Fruit fly (Drosophila melanogaster) whole organism, embryonic: Measurements from ENCODE around the gene Zyx.

Experiments
- Ada2b ChIP-seq: fragments of 200-800 bp; sonication (Bioruptor generic); IDR thresholded peaks from 2 replicates; pipeline ENCODE4 v1.3.6; 2022; ENCODE audit warnings: missing biosample characterization, missing genetic modification characterization
- Atf3 ChIP-seq: fragments of 200-800 bp; sonication (Bioruptor generic); optimal IDR thresholded peaks from 3 replicates; lab custom pipeline; 2016; ENCODE audit warnings: missing biosample characterization, missing genetic modification characterization
- Bteb2 ChIP-seq: fragments of 200-800 bp; sonication (Bioruptor generic); optimal IDR thresholded peaks from 2 replicates; lab custom pipeline; 2016; ENCODE audit warnings: missing biosample characterization, missing genetic modification characterization
- CG1024 ChIP-seq: fragments of 200-800 bp; sonication (Bioruptor generic); IDR thresholded peaks from 2 replicates; pipeline ENCODE4 v1.3.6; 2022; ENCODE audit warnings: missing biosample characterization, missing genetic modification characterization
- CG10274 ChIP-seq: fragments of 200-800 bp; sonication (Bioruptor generic); optimal IDR thresholded peaks from 3 replicates; lab custom pipeline; 2017; ENCODE audit warnings: missing biosample characterization, mild to moderate bottlenecking, missing genetic modification characterization
- CG10431 ChIP-seq: fragments of 200-800 bp; sonication (Bioruptor generic); optimal IDR thresholded peaks from 3 replicates; lab custom pipeline; 2018; ENCODE audit warnings: missing biosample characterization, mild to moderate bottlenecking, missing genetic modification characterization
- CG11398 ChIP-seq: fragments of 200-800 bp; sonication (Bioruptor generic); optimal IDR thresholded peaks from 2 replicates; lab custom pipeline; 2016; ENCODE audit warnings: missing biosample characterization, missing genetic modification characterization
- CG13123 ChIP-seq: fragments of 200-800 bp; sonication (Bioruptor generic); optimal IDR thresholded peaks from 2 replicates; lab custom pipeline; 2016; ENCODE audit warnings: missing biosample characterization, missing genetic modification characterization
- CG13624 ChIP-seq: fragments of 200-800 bp; sonication (Bioruptor generic); optimal IDR thresholded peaks from 2 replicates; lab custom pipeline; 2016; ENCODE audit warnings: missing biosample characterization, missing genetic modification characterization
- CG13894 ChIP-seq: fragments of 200-800 bp; sonication (Bioruptor generic); optimal IDR thresholded peaks from 3 replicates; lab custom pipeline; 2018; ENCODE audit warnings: missing biosample characterization, mild to moderate bottlenecking, missing genetic modification characterization, moderate library complexity
- CG15269 ChIP-seq: fragments of 200-800 bp; sonication (Bioruptor generic); optimal IDR thresholded peaks from 2 replicates; lab custom pipeline; 2018; ENCODE audit warnings: missing biosample characterization, mild to moderate bottlenecking, missing genetic modification characterization, moderate library complexity
- CG1529 ChIP-seq: fragments of 200-800 bp; sonication (Bioruptor generic); optimal IDR thresholded peaks from 3 replicates; lab custom pipeline; 2018; ENCODE audit warnings: missing biosample characterization, missing genetic modification characterization
- CG17359 ChIP-seq: fragments of 200-800 bp; sonication (Bioruptor generic); optimal IDR thresholded peaks from 3 replicates; lab custom pipeline; 2018; ENCODE audit warnings: missing biosample characterization, mild to moderate bottlenecking, missing genetic modification characterization, moderate library complexity
- CG2199 ChIP-seq: fragments of 200-800 bp; sonication (Bioruptor generic); IDR thresholded peaks from 3 replicates; pipeline ENCODE4 v1.3.6; 2022; ENCODE audit warnings: missing biosample characterization, missing genetic modification characterization
- CG2202 ChIP-seq: fragments of 200-800 bp; sonication (Bioruptor generic); optimal IDR thresholded peaks from 2 replicates; lab custom pipeline; 2018; ENCODE audit warnings: missing biosample characterization, mild to moderate bottlenecking, missing genetic modification characterization
- CG2678 ChIP-seq: fragments of 200-800 bp; sonication (Bioruptor generic); optimal IDR thresholded peaks from 3 replicates; lab custom pipeline; 2019; ENCODE audit warnings: missing biosample characterization, mild to moderate bottlenecking, missing genetic modification characterization, moderate library complexity
- CG30403 ChIP-seq: fragments of 200-800 bp; sonication (Bioruptor generic); optimal IDR thresholded peaks from 3 replicates; lab custom pipeline; 2016; ENCODE audit warnings: missing biosample characterization, missing genetic modification characterization
- CG8924 ChIP-seq: fragments of 200-800 bp; optimal IDR thresholded peaks from 3 replicates; lab custom pipeline; 2019; ENCODE audit warnings: missing biosample characterization, mild to moderate bottlenecking, missing genetic modification characterization, moderate library complexity
- CG8944 ChIP-seq: fragments of 200-800 bp; sonication (Bioruptor generic); optimal IDR thresholded peaks from 3 replicates; lab custom pipeline; 2016; ENCODE audit warnings: missing biosample characterization, missing genetic modification characterization
- D ChIP-seq, 2 experiments: fragments of 200-800 bp in 1 of 2; fragments of >200 bp in 1 of 2; sonication (Bioruptor generic) in 1 of 2; optimal IDR thresholded peaks; 2 replicates in 1 of 2; 3 replicates in 1 of 2; lab custom pipeline; 2017; ENCODE audit warnings: mild to moderate bottlenecking in 1 of 2, missing biosample characterization in 1 of 2, missing genetic modification characterization in 1 of 2, missing genetic modification reagents in 1 of 2
- Dad ChIP-seq: fragments of 200-800 bp; sonication (Bioruptor generic); optimal IDR thresholded peaks from 3 replicates; lab custom pipeline; 2016; ENCODE audit warnings: missing biosample characterization, missing genetic modification characterization
- E2f1 ChIP-seq: fragments of 200-800 bp; sonication (Bioruptor generic); IDR thresholded peaks from 2 replicates; pipeline ENCODE4 v1.3.6; 2022; ENCODE audit warnings: missing biosample characterization, missing genetic modification characterization
- E2f2 ChIP-seq: fragments of 200-800 bp; sonication (Bioruptor generic); IDR thresholded peaks from 2 replicates; pipeline ENCODE4 v1.3.6; 2022; ENCODE audit warnings: missing biosample characterization, missing genetic modification characterization
- Fer1 ChIP-seq: fragments of 200-800 bp; sonication (Bioruptor generic); optimal IDR thresholded peaks from 2 replicates; lab custom pipeline; 2017; ENCODE audit warnings: missing biosample characterization, mild to moderate bottlenecking, missing genetic modification characterization
- Fer3 ChIP-seq: fragments of 200-800 bp; sonication (Bioruptor generic); optimal IDR thresholded peaks from 2 replicates; lab custom pipeline; 2018; ENCODE audit warnings: missing biosample characterization, mild to moderate bottlenecking, missing genetic modification characterization, moderate library complexity
- Hey ChIP-seq: fragments of 200-800 bp; sonication (Bioruptor generic); optimal IDR thresholded peaks from 3 replicates; lab custom pipeline; 2018; ENCODE audit warnings: missing biosample characterization, mild to moderate bottlenecking, missing genetic modification characterization
- Myb ChIP-seq: fragments of 200-800 bp; sonication (Bioruptor generic); optimal IDR thresholded peaks from 2 replicates; lab custom pipeline; 2016; ENCODE audit warnings: missing biosample characterization, missing genetic modification characterization
- NK7.1 ChIP-seq: fragments of 200-800 bp; sonication (Bioruptor generic); optimal IDR thresholded peaks from 3 replicates; lab custom pipeline; 2016; ENCODE audit warnings: missing biosample characterization, missing genetic modification characterization
- Nf-YA ChIP-seq: fragments of 200-800 bp; sonication (Bioruptor generic); IDR thresholded peaks from 2 replicates; pipeline ENCODE4 v1.3.6; 2022; ENCODE audit warnings: missing biosample characterization, missing genetic modification characterization
- PHDP ChIP-seq: fragments of 200-800 bp; sonication (Bioruptor generic); optimal IDR thresholded peaks from 3 replicates; lab custom pipeline; 2018; ENCODE audit warnings: missing biosample characterization, mild to moderate bottlenecking, missing genetic modification characterization, moderate library complexity
- Pdp1 ChIP-seq, 2 experiments: fragments of 200-800 bp; sonication (Bioruptor generic); optimal IDR thresholded peaks; 3 replicates each; lab custom pipeline; 2016; ENCODE audit warnings: missing biosample characterization in 2 of 2, missing genetic modification characterization in 2 of 2, mild to moderate bottlenecking in 1 of 2, moderate library complexity in 1 of 2
- Ptx1 ChIP-seq: fragments of 200-800 bp; sonication (Bioruptor generic); IDR thresholded peaks from 2 replicates; pipeline ENCODE4 v1.3.6; 2022; ENCODE audit warnings: missing biosample characterization, missing genetic modification characterization
- Sox102F ChIP-seq: fragments of 200-800 bp; sonication (Bioruptor generic); optimal IDR thresholded peaks from 2 replicates; lab custom pipeline; 2018; ENCODE audit warnings: missing biosample characterization, mild to moderate bottlenecking, missing genetic modification characterization, moderate library complexity
- Tbp ChIP-seq: fragments of >200 bp; optimal IDR thresholded peaks from 2 replicates; lab custom pipeline; 2018; ENCODE audit warnings: missing biosample characterization, missing genetic modification characterization
- Xbp1 ChIP-seq: fragments of 200-800 bp; sonication (Bioruptor generic); optimal IDR thresholded peaks from 3 replicates; lab custom pipeline; 2016; ENCODE audit warnings: missing biosample characterization, mild to moderate bottlenecking, missing genetic modification characterization
- Xrp1 ChIP-seq: fragments of 200-800 bp; sonication (Bioruptor generic); IDR thresholded peaks from 2 replicates; pipeline ENCODE4 v1.3.6; 2022; ENCODE audit warnings: missing biosample characterization, missing genetic modification characterization
- ac ChIP-seq: fragments of 200-800 bp; sonication (Bioruptor generic); optimal IDR thresholded peaks from 3 replicates; lab custom pipeline; 2017; ENCODE audit warnings: missing biosample characterization, mild to moderate bottlenecking, missing genetic modification characterization
- az2 ChIP-seq: fragments of 200-800 bp; sonication (Bioruptor generic); optimal IDR thresholded peaks from 3 replicates; lab custom pipeline; 2016; ENCODE audit warnings: missing biosample characterization, missing genetic modification characterization
- bcd ChIP-seq: fragments of 200-800 bp; sonication (Bioruptor generic); optimal IDR thresholded peaks from 2 replicates; lab custom pipeline; 2017; ENCODE audit warnings: missing biosample characterization, mild to moderate bottlenecking, missing genetic modification characterization
- ftz-f1 ChIP-seq: fragments of 200-800 bp; sonication (Bioruptor generic); optimal IDR thresholded peaks from 2 replicates; lab custom pipeline; 2016; ENCODE audit warnings: missing biosample characterization, missing genetic modification characterization
- gem ChIP-seq: fragments of 200-800 bp; sonication (Bioruptor generic); optimal IDR thresholded peaks from 2 replicates; lab custom pipeline; 2019; ENCODE audit warnings: missing biosample characterization, mild to moderate bottlenecking, missing genetic modification characterization, moderate library complexity
- hkb ChIP-seq, 2 experiments: fragments of 200-800 bp in 1 of 2; fragments of >200 bp in 1 of 2; sonication (Bioruptor generic) in 1 of 2; IDR thresholded peaks in 1 of 2; optimal IDR thresholded peaks in 1 of 2; 2 replicates each; pipeline versions ENCODE4 v1.3.6 to Lab custom; 2017 to 2022; ENCODE audit warnings: missing biosample characterization in 1 of 2, missing genetic modification characterization in 1 of 2
- kni ChIP-seq: fragments of 200-800 bp; sonication (Bioruptor generic); optimal IDR thresholded peaks from 3 replicates; lab custom pipeline; 2017; ENCODE audit warnings: mild to moderate bottlenecking, missing biosample characterization, missing genetic modification reagents, missing genetic modification characterization
- pita ChIP-seq: fragments of 200-800 bp; sonication (Bioruptor generic); optimal IDR thresholded peaks from 2 replicates; lab custom pipeline; 2017; ENCODE audit warnings: missing biosample characterization, mild to moderate bottlenecking, missing genetic modification characterization
- ranshi ChIP-seq: fragments of 200-800 bp; sonication (Bioruptor generic); IDR thresholded peaks from 2 replicates; pipeline ENCODE4 v1.3.6; 2022; ENCODE audit warnings: missing biosample characterization, missing genetic modification characterization
- sens ChIP-seq: fragments of 200-800 bp; sonication (Bioruptor generic); peaks from one replicate; lab custom pipeline; 2016; ENCODE audit warnings: missing biosample characterization, missing genetic modification characterization
- slp2 ChIP-seq: fragments of 200-800 bp; sonication (Bioruptor generic); optimal IDR thresholded peaks from 2 replicates; lab custom pipeline; 2016; ENCODE audit warnings: missing biosample characterization, missing genetic modification characterization
- tin ChIP-seq: fragments of 200-800 bp; sonication (Bioruptor generic); optimal IDR thresholded peaks from 3 replicates; lab custom pipeline; 2016; ENCODE audit warnings: missing biosample characterization, missing genetic modification characterization

The Zyx gene

DNA sequence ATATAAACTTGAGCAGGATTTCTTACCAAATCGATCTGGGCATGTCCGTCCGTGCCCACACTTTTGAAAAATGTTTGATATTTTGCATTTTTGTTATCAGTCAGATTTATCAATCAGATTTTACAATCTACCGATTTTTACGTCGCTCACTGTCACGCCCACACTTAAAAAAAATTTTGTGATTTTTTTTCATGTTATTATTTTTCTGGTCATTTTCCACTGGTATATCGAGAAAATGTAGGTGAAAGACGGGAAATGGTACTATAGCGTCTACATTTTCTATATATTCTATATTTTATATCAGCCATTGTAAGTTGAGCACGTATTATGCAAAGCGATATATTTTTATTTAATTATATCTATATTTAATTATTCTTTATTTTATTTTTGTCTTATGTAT lies 582 bp downstream of the Zyx start (continued):
- TF ChIP-seq Xbp1: peak; percentile 34
- TF ChIP-seq Fer3: peak; percentile 35
- TF ChIP-seq CG13123 (GFP tag; lab: Kevin White, UChicago): peak; percentile 11
- TF ChIP-seq NK7.1: no peak
- no peak for TF ChIP-seq hkb (optimal IDR thresholded peaks at IDR 0.05; lab: Kevin White, UChicago)
- TF ChIP-seq hkb (GFP tag; IDR thresholded peaks at IDR 0.05; lab: Robert Waterston, UW): 0 out of 2 replicates have a peak, but pooled peaks have one; percentile 38
- no peak for TF ChIP-seq D (optimal IDR thresholded peaks at IDR 0.05; lab: Kevin White, UChicago)
- TF ChIP-seq D (GFP tag; optimal IDR thresholded peaks at IDR 0.05; lab: Kevin White, UChicago): peak; percentile 14
- TF ChIP-seq Xrp1 (GFP tag; lab: Robert Waterston, UW): peak; percentile 30; the same call in 1 of the 2 replicates
- TF ChIP-seq bcd (GFP tag; lab: Kevin White, UChicago): peak; percentile 20
- TF ChIP-seq gem (tag; lab: Kevin White, UChicago): peak; percentile 65
- peak; percentile 7 for TF ChIP-seq CG17359 (tag; lab: Kevin White, UChicago)
- TF ChIP-seq tin (GFP tag; lab: Kevin White, UChicago): peak; percentile 24
- no peak for TF ChIP-seq CG15269 (tag; lab: Kevin White, UChicago)
- TF ChIP-seq pita (GFP tag; lab: Kevin White, UChicago): no peak
- peak; percentile 7 for TF ChIP-seq CG30403 (GFP tag; lab: Kevin White, UChicago)
- TF ChIP-seq ranshi (GFP tag; lab: Robert Waterston, UW): no peak
- TF ChIP-seq slp2 (GFP tag; lab: Kevin White, UChicago): no peak
- TF ChIP-seq az2: peak; percentile 27

DNA sequence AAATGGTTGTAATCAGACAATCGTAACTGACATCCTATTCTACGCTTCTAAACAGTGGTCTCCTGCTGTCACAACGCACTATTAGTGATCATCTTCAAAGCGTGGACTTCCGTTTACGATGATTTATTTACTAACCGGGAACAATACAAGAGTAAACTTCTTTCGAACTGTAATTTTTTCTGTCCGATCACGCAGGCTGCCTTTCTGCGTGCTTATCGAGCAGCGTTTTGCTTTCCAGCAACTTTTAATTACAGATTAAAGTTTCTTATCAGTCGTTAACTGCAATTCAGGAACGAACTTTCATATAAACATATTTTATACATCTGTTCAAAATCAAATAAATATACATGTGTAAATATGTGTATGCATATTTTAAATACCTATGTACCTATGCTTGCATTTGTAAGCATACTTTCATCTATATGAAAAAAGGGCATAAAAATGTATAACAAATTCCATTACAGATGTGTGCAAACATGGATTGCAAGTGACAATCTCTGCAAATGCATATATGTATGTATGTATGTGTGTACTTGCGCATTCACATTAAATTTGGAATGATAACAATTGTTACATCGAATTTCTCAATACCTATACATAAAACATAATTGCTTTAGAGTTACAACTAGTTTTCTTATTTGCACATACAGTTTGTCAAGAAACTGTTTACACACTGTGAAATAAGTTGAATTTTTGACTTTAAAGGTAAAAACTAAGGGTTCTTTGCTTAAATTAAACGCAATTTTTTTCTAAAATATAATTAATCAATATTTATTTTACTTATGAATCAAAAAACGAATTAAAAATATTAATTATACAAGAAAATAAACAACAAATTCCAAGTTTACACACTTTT lies 1.6 kb downstream of the Zyx start:
- TF ChIP-seq Tbp: no peak
- TF ChIP-seq Pdp1 (GFP tag; optimal IDR thresholded peaks at IDR 0.05; lab: Kevin White, UChicago): peak in 1 of 2 experiments; percentile 0
- no peak for TF ChIP-seq Nf-YA (GFP tag; lab: Robert Waterston, UW)
- TF ChIP-seq Myb: no peak
- TF ChIP-seq E2f1 (GFP tag; lab: Robert Waterston, UW): no peak
- TF ChIP-seq kni (GFP tag; lab: Kevin White, UChicago): peak; percentile 15
- no peak for TF ChIP-seq Bteb2 (GFP tag; lab: Kevin White, UChicago)
- TF ChIP-seq CG1024 (GFP tag; lab: Robert Waterston, UW): no peak
- TF ChIP-seq sens: peak; percentile 85
- no peak for TF ChIP-seq CG13624 (GFP tag; lab: Kevin White, UChicago)
- peak; percentile 3 for TF ChIP-seq CG2678
- no peak for TF ChIP-seq PHDP (tag; lab: Kevin White, UChicago)
- TF ChIP-seq CG2202 (tag; lab: Kevin White, UChicago): no peak
- TF ChIP-seq CG30403 (GFP tag; lab: Kevin White, UChicago): no peak
- no peak for TF ChIP-seq CG8924 (tag; lab: Kevin White, UChicago)
- TF ChIP-seq ac: no peak
- no peak for TF ChIP-seq Atf3 (GFP tag; lab: Kevin White, UChicago)
- no peak for TF ChIP-seq CG11398 (GFP tag; lab: Kevin White, UChicago)
- TF ChIP-seq CG8944 (GFP tag; lab: Kevin White, UChicago): no peak
- TF ChIP-seq E2f2: 0 out of 2 replicates have a peak, but pooled peaks have one; percentile 12
- no peak; the same call in 2 of the 3 replicates for TF ChIP-seq CG2199 (GFP tag; lab: Robert Waterston, UW)
- no peak for TF ChIP-seq CG10431
- TF ChIP-seq Fer1 (GFP tag; lab: Kevin White, UChicago): no peak
- TF ChIP-seq CG1529 (GFP tag; lab: Kevin White, UChicago): no peak
- no peak for TF ChIP-seq Dad
- no peak for TF ChIP-seq Hey (tag; lab: Kevin White, UChicago)
- no peak for TF ChIP-seq ftz-f1 (GFP tag; lab: Kevin White, UChicago)
- no peak for TF ChIP-seq Ptx1 (GFP tag; lab: Robert Waterston, UW)
- no peak for TF ChIP-seq CG13894
- TF ChIP-seq Sox102F (GFP tag; lab: Kevin White, UChicago): peak; percentile 18
- TF ChIP-seq CG10274: no peak
- no peak for TF ChIP-seq Ada2b (GFP tag; lab: Robert Waterston, UW)
